Worm (Caenorhabditis elegans) whole organism, early embryonic: Measurements from ENCODE around the gene T19H5.4.

Experiments used
- B0310.2 ChIP-seq: sonication (generic microtip); optimal IDR thresholded peaks from 2 replicates; lab custom pipeline; 2016; ENCODE audit warnings: mild to moderate bottlenecking, missing genetic modification characterization, missing compliant biosample characterization
- F13C5.2 ChIP-seq: sonication (generic microtip); optimal IDR thresholded peaks from 2 replicates; lab custom pipeline; 2017; ENCODE audit warnings: mild to moderate bottlenecking, missing genetic modification characterization, inconsistent platforms, missing compliant biosample characterization
- aly-1 ChIP-seq: sonication (generic microtip); optimal IDR thresholded peaks from 2 replicates; lab custom pipeline; 2016; ENCODE audit warnings: missing genetic modification characterization, missing compliant biosample characterization
- ama-1 ChIP-seq: fragments of 150-350 bp; optimal IDR thresholded peaks from 2 replicates; lab custom pipeline; 2014
- ceh-13 ChIP-seq: fragments of 200-800 bp; sonication (Bioruptor generic); optimal IDR thresholded peaks from 2 replicates; lab custom pipeline; 2018; ENCODE audit warnings: mild to moderate bottlenecking, missing genetic modification characterization, missing compliant biosample characterization
- ceh-36 ChIP-seq: sonication (generic microtip); optimal IDR thresholded peaks from 2 replicates; lab custom pipeline; 2016; ENCODE audit warnings: missing genetic modification characterization, inconsistent platforms, missing compliant biosample characterization
- ets-7 ChIP-seq: sonication (generic microtip); optimal IDR thresholded peaks from 2 replicates; lab custom pipeline; 2016; ENCODE audit warnings: missing genotype, missing genetic modification characterization, missing compliant biosample characterization
- flt-1 ChIP-seq: fragments of 200-800 bp; sonication (Bioruptor generic); IDR thresholded peaks from 2 replicates; pipeline ENCODE4 v1.3.6; 2022; ENCODE audit warnings: missing genetic modification characterization, missing compliant biosample characterization
- hmbx-1 ChIP-seq: sonication (generic microtip); optimal IDR thresholded peaks from 2 replicates; lab custom pipeline; 2016; ENCODE audit warnings: mild to moderate bottlenecking, missing genetic modification characterization, missing compliant biosample characterization
- hmg-4 ChIP-seq: fragments of 200-800 bp; sonication (Bioruptor generic); optimal IDR thresholded peaks from 2 replicates; lab custom pipeline; 2018; ENCODE audit warnings: mild to moderate bottlenecking, missing genetic modification characterization, missing compliant biosample characterization
- hnd-1 ChIP-seq: sonication (generic microtip); optimal IDR thresholded peaks from 2 replicates; lab custom pipeline; 2016; ENCODE audit warnings: missing genetic modification characterization, missing compliant biosample characterization
- pes-1 ChIP-seq: fragments of 200-800 bp; sonication (Bioruptor generic); IDR thresholded peaks from 2 replicates; pipeline ENCODE4 v1.3.6; 2022; ENCODE audit warnings: missing genetic modification reagents, missing genetic modification characterization, missing compliant biosample characterization
- scrt-1 ChIP-seq: fragments of 200-800 bp; sonication (Bioruptor generic); IDR thresholded peaks from 2 replicates; pipeline ENCODE4 v1.3.6; 2022; ENCODE audit warnings: missing genetic modification characterization, missing compliant biosample characterization
- sea-1 ChIP-seq: fragments of 200-800 bp; sonication (Bioruptor generic); conservative IDR thresholded peaks from 2 replicates; pipeline ENCODE4 v1.3.6; 2022; ENCODE audit warnings: missing genetic modification characterization, missing compliant biosample characterization
- tbx-11 ChIP-seq: fragments of 200-800 bp; sonication (Bioruptor generic); IDR thresholded peaks from 2 replicates; pipeline ENCODE4 v1.3.6; 2022; ENCODE audit warnings: missing genetic modification characterization, missing compliant biosample characterization
- tbx-37 ChIP-seq: fragments of 200-800 bp; sonication (Bioruptor generic); conservative IDR thresholded peaks from 2 replicates; pipeline ENCODE4 v1.3.6; 2022; ENCODE audit warnings: missing genetic modification reagents, missing genetic modification characterization, missing compliant biosample characterization
- tra-4 ChIP-seq: sonication (generic microtip); optimal IDR thresholded peaks from 2 replicates; lab custom pipeline; 2017; ENCODE audit warnings: missing genetic modification characterization, missing compliant biosample characterization

Gene T19H5.4

DNA sequence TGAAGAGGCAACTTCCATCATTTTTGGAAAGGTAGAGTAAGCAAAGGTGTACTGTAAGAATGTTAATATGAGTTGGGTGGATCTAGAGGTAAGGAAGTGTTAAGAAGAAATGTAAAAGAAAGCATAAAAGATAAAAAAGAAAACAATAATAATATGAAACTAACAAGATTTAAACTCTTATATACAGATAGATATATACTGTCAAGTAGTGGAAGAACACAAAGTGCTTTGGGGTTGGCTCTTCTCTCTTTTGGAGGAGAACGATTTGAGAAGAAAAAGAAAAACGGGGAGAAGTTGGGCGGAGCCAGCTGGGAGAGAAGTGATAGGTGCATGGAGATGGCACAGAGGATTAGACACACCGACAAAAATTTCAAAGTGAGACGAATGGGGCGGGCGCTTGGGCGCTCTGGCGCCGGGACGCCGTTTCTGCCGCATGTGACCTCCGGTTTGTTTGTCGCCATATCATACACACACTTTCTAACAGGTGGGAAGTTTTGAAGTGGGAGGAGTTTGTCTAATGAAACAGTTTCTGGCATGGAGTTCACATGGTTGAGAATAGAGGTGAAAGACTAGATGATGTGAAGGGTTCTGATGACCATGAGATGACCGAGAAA lies at the start of gene T19H5.4:
TSS of gene T19H5.4 (minus strand) at position 51 of the 614 bp plus-strand sequence.
- TF ChIP-seq hmg-4 (GFP tag; lab: Kevin White, UChicago) (no peak), sea-1 (GFP tag; lab: Robert Waterston, UW) (no peak), ceh-13 (GFP tag; lab: Kevin White, UChicago) (no peak), pes-1 (no peak), ets-7 (tag; lab: Kevin White, UChicago) (no peak), tra-4 (no peak), ama-1 (no peak), flt-1 (GFP tag; lab: Robert Waterston, UW) (no peak), ceh-36 (tag; lab: Kevin White, UChicago) (no peak), scrt-1 (no peak), B0310.2 (tag; lab: Kevin White, UChicago) (no peak), F13C5.2 (tag; lab: Kevin White, UChicago) (no peak), hnd-1 (tag; lab: Kevin White, UChicago) (no peak), tbx-37 (GFP tag; lab: Robert Waterston, UW) (no peak), hmbx-1 (no peak), aly-1 (tag; lab: Kevin White, UChicago) (no peak), tbx-11 (GFP tag; lab: Robert Waterston, UW) (no peak)

DNA sequence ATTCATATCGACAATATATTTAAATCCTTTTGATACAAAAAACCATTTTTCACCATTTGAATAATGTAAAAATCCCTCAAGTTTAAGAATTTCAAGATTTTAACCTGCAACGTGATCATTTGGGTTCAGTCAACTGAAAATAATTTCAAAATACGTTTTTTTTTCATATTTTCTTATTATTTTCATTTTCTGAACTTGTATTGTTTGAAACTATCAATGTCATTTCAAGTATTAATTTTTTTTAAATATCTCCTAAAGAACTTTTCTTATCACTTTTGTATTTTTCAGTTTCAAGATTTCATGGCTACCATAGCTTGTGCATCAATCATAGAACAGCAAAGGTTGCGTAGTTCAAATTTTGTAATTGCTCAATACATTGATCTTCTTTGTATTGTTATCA lies 44.8 kb upstream of the T19H5.4 start, which contains the start of gene sra-9:
TSS of gene sra-9 (plus strand) at position 301 of the 400 bp plus-strand sequence.
- no peak for TF ChIP-seq tbx-37 (GFP tag; lab: Robert Waterston, UW)
- no peak for TF ChIP-seq hmbx-1
- TF ChIP-seq hmg-4 (GFP tag; lab: Kevin White, UChicago): no peak
- TF ChIP-seq ceh-36 (tag; lab: Kevin White, UChicago): no peak
- no peak for TF ChIP-seq sea-1 (GFP tag; lab: Robert Waterston, UW)
- no peak for TF ChIP-seq pes-1
- no peak for TF ChIP-seq scrt-1

DNA sequence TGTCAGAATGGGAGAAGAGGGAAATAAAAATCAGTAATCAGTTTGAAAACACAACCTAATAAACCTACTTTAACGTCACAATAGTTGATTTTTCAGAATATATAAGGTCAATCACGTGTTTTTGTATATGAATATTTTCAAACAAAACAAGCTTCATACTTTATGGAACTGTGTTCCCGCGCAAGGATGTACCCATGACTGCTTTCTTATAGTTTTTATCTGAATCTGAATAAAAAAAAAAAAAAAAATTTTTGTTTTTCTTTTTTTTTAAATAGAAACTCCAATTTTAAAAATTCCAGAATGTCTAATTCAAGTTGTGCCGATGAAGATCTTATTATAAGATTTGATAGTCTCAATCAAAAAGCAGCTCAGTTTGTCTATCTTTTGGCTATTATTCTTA lies 41.3 kb upstream of the T19H5.4 start, which contains the start of gene sra-2:
TSS of gene sra-2 (plus strand) at position 301 of the 400 bp plus-strand sequence.
- no peak for TF ChIP-seq ama-1
- no peak for TF ChIP-seq tra-4
- TF ChIP-seq ceh-13 (GFP tag; lab: Kevin White, UChicago): no peak

DNA sequence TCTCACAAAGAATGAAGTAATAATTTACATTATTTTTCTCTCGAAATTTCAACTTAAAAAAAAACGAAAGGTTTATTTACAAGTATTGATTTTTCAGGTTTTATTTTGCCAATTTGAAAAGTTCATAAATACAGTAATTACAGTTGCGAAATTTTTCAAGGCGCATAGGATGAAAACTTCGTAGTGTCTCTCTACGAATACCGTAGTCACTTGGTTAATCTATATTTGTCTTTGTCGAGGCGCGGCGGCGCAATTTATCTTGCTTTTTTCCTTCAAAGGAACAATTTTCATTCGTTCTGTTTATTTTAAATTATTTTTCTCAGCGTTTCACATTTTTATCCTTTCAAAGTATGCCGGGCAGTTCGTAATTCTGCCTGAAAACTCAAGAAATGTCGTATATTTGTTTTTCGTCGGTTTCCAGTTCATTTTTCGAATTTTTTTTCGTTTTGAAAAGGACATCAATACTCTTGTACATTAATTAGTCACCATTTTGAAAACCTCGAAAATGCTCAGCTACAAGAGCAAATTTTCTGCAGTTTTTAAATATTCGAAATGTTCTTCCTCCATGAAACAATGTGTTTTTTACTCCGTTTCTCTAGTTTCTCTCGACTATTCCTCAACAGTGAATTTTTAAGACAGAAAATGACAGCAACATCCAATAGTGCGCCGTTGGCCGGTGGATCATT lies 36.5 kb upstream of the T19H5.4 start, which contains the start of gene mex-6:
TSS of gene mex-6 (plus strand) at position 636 of the 686 bp plus-strand sequence.
- TF ChIP-seq F13C5.2 (tag; lab: Kevin White, UChicago): no peak
- TF ChIP-seq ceh-13 (GFP tag; lab: Kevin White, UChicago): no peak
- TF ChIP-seq ets-7 (tag; lab: Kevin White, UChicago): no peak
- TF ChIP-seq hmbx-1: no peak
- TF ChIP-seq B0310.2 (tag; lab: Kevin White, UChicago): no peak
- TF ChIP-seq aly-1 (tag; lab: Kevin White, UChicago): no peak
- no peak for TF ChIP-seq sea-1 (GFP tag; lab: Robert Waterston, UW)
- TF ChIP-seq flt-1 (GFP tag; lab: Robert Waterston, UW): no peak
- no peak for TF ChIP-seq scrt-1
- TF ChIP-seq ama-1: no peak

DNA sequence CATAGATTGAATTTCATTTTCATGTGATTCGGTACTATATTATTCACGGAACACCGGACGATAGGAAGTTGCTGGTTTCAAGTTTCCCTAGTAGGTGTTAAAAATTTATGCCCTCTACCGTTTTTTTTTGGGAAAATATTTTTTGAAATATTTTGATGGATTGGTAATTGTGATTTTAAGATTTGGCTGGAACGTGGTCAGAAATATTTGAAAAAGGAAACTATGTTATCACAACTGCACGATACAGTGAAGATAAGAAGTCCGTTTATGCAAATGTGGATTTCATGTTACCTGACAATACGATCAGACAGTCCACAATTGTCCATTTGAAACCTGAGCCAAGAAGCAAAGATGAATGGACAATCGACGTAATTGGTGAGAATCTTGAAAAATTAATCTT lies 35.8 kb upstream of the T19H5.4 start, which contains the start of gene AH6.17:
TSS of gene AH6.17 (plus strand) at position 185 of the 400 bp plus-strand sequence.
- TF ChIP-seq hmg-4 (GFP tag; lab: Kevin White, UChicago) (no peak), hnd-1 (tag; lab: Kevin White, UChicago) (no peak), F13C5.2 (tag; lab: Kevin White, UChicago) (no peak), ceh-36 (tag; lab: Kevin White, UChicago) (no peak), flt-1 (GFP tag; lab: Robert Waterston, UW) (no peak), tra-4 (no peak)

DNA sequence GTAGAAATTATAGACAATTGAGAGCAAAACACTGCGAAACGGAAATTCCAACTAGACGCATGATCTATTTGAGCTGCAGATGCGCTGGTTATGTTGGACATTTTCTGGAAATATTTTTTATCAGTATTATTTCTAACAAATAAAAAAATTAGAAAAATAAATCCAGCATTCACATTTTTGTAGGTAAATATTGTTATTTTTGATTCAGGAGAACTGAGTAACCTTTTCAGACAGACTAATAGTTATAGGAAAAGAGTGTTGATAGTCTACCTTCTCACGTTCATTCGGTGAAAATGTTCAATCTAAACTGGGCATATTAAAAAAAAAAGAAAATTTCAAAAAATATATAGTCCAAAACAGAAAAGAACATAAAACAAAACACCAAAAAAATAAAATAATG lies 34.4 kb upstream of the T19H5.4 start, which contains the start of gene sra-1:
TSS of gene sra-1 (minus strand) at position 101 of the 400 bp plus-strand sequence.
- TF ChIP-seq sea-1 (GFP tag; lab: Robert Waterston, UW) (no peak), scrt-1 (no peak), ceh-13 (GFP tag; lab: Kevin White, UChicago) (no peak), aly-1 (tag; lab: Kevin White, UChicago) (no peak), F13C5.2 (tag; lab: Kevin White, UChicago) (no peak), flt-1 (GFP tag; lab: Robert Waterston, UW) (no peak), ets-7 (tag; lab: Kevin White, UChicago) (no peak), pes-1 (no peak), tbx-11 (GFP tag; lab: Robert Waterston, UW) (no peak), ama-1 (no peak), tbx-37 (GFP tag; lab: Robert Waterston, UW) (no peak), B0310.2 (tag; lab: Kevin White, UChicago) (no peak), hmg-4 (GFP tag; lab: Kevin White, UChicago) (no peak), hmbx-1 (no peak)

DNA sequence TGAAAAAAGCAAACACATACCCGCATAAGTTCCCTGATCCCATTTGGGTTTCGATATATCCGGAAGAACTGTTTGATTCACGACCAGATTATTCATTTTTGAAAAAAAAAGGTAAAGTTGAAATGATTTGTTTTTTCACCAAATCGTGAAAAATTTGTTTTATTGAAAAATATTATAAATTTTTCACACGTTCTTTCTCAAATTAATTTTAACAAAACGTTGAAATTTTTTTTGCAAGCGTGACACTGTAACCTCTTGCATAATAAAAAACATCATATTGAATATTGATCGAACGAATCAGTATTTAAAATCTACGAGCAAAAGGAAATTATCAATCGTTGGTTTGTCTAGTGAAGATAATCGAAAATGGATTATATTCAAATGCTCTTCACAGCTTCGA lies 31.6 kb upstream of the T19H5.4 start, which contains the start of the genes sfxn-1.1 and AH6.3:
TSS of gene sfxn-1.1 (minus strand) at position 101 of the 400 bp plus-strand sequence.
TSS of gene AH6.3 (plus strand) at position 275 of the 400 bp plus-strand sequence.
- TF ChIP-seq ets-7 (tag; lab: Kevin White, UChicago) (no peak), hmbx-1 (no peak), tbx-11 (GFP tag; lab: Robert Waterston, UW) (no peak), hnd-1 (tag; lab: Kevin White, UChicago) (no peak), aly-1 (tag; lab: Kevin White, UChicago) (no peak), tra-4 (no peak), B0310.2 (tag; lab: Kevin White, UChicago) (no peak), F13C5.2 (tag; lab: Kevin White, UChicago) (no peak), pes-1 (no peak), hmg-4 (GFP tag; lab: Kevin White, UChicago) (no peak), ceh-13 (GFP tag; lab: Kevin White, UChicago) (no peak), flt-1 (GFP tag; lab: Robert Waterston, UW) (no peak), tbx-37 (GFP tag; lab: Robert Waterston, UW) (no peak), scrt-1 (no peak), ama-1 (no peak)
